Comparison of ENCODE assay signal across 2 fruit fly cellular contexts in the genomic region with DNA sequence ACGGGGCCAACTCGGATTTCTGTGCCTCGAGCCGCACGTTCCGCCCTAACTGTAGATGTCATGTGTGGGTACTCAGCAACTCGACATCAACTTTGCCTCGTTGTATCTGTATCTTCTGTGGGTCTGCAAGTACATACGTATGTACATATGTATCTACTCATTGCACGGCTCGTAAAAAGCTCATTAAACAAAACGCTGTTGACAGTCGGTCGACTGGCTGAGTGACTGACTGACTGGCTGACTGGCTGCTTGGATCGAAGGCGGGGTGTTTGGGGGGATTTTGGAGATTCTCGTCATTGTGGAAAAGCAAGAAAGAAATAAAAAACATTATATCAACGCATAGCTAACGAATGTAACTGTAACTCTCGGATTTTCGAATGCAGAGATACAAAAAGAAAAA.
TF ChIP-seq lines count a peak whose summit lies in the region.

No protein-coding gene starts in this region.

- TF ChIP-seq CTCF in whole organism, embryonic (GFP tag; optimal IDR thresholded peaks at IDR 0.05; lab: Kevin White, UChicago), result no peak

TF ChIP-seq in whole organism, embryonic, 481 proteins besides CTCF, POLR2A, EP300 and RAD21:
- TF ChIP-seq CG14014 (GFP tag; IDR thresholded peaks at IDR 0.05; lab: Robert Waterston, UW) (peak; percentile 28; the same call in 1 of the 2 replicates), sqz (GFP tag; optimal IDR thresholded peaks at IDR 0.05; lab: Kevin White, UChicago) (peak; percentile 18), z (GFP tag; IDR thresholded peaks at IDR 0.05; lab: Robert Waterston, UW) (no peak), ATbp (GFP tag; optimal IDR thresholded peaks at IDR 0.05; lab: Kevin White, UChicago) (peak; percentile 58), CG2678 (tag; optimal IDR thresholded peaks at IDR 0.05; lab: Kevin White, UChicago) (peak; percentile 18), Bdp1 (GFP tag; optimal IDR thresholded peaks at IDR 0.05; lab: Kevin White, UChicago) (no peak), pb (GFP tag; optimal IDR thresholded peaks at IDR 0.05; lab: Kevin White, UChicago) (no peak), ci (GFP tag; IDR thresholded peaks at IDR 0.05; lab: Robert Waterston, UW) (peak; percentile 56; the same call in 2 of the 3 replicates), Asciz (GFP tag; optimal IDR thresholded peaks at IDR 0.05; lab: Kevin White, UChicago) (peak; percentile 6), Awh (GFP tag; IDR thresholded peaks at IDR 0.05; lab: Robert Waterston, UW) (0 out of 2 replicates have a peak, but pooled peaks have one; percentile 17), ewg (GFP tag; optimal IDR thresholded peaks at IDR 0.05; lab: Kevin White, UChicago) (peak; percentile 15), CG15601 (tag; optimal IDR thresholded peaks at IDR 0.05; lab: Kevin White, UChicago) (peak; percentile 1), tll (GFP tag; optimal IDR thresholded peaks at IDR 0.05; lab: Kevin White, UChicago) (no peak), CG17912 (GFP tag; optimal IDR thresholded peaks at IDR 0.05; lab: Kevin White, UChicago) (peak; percentile 13), CG8281 (tag; optimal IDR thresholded peaks at IDR 0.05; lab: Kevin White, UChicago) (peak; percentile 34), kni (GFP tag; optimal IDR thresholded peaks at IDR 0.05; lab: Kevin White, UChicago) (peak; percentile 79), Xrp1 (GFP tag; IDR thresholded peaks at IDR 0.05; lab: Robert Waterston, UW) (peak; percentile 6; the same call in 1 of the 2 replicates), CG10431 (GFP tag; optimal IDR thresholded peaks at IDR 0.05; lab: Kevin White, UChicago) (peak; percentile 1), Med (GFP tag; lab: Kevin White, UChicago) (peak; percentile 22), CG11504 (tag; optimal IDR thresholded peaks at IDR 0.05; lab: Kevin White, UChicago) (no peak), CG8290 (GFP tag; optimal IDR thresholded peaks at IDR 0.05; lab: Kevin White, UChicago) (no peak), CG8290 (tag; optimal IDR thresholded peaks at IDR 0.05; lab: Kevin White, UChicago) (peak in 1 of 2 experiments; percentile 23), CG14965 (GFP tag; optimal IDR thresholded peaks at IDR 0.05; lab: Kevin White, UChicago; ENCODE audit: borderline replicate concordance) (no peak), CG17359 (tag; optimal IDR thresholded peaks at IDR 0.05; lab: Kevin White, UChicago) (peak; percentile 6), CG10209 (GFP tag; optimal IDR thresholded peaks at IDR 0.05; lab: Kevin White, UChicago) (peak; percentile 38)

TF ChIP-seq in whole organism, prepupa, 60 proteins besides CTCF, POLR2A, EP300 and RAD21:
- TF ChIP-seq fkh (GFP tag; optimal IDR thresholded peaks at IDR 0.05; lab: Kevin White, UChicago) (peak; percentile 7), Smox (GFP tag; optimal IDR thresholded peaks at IDR 0.05; lab: Kevin White, UChicago) (no peak), CG1621 (tag; optimal IDR thresholded peaks at IDR 0.05; lab: Kevin White, UChicago) (no peak)
